Fruit fly (Drosophila melanogaster): Measurements from ENCODE around the gene snu.

DNA sequence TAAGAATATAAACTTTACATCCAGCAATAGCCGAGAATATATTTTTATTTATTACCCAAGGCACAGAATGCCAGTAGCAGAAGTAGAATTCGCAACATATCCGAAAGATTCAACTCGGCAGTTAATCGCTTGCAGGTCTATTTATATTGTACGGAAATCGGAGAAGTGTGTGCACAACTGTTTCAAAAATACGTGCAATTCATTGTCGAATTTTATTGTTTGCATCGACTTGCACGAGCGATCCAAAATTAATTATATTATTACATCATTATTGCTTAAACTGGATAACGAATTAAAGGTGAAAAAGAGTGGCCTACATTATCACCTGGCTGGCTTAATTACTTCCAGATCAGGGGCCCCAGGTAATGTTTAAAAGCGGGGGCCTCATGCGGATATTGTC is 32.0 kb upstream of the snu start, which contains the start of gene CG14062:
- TF ChIP-seq CG8478 (optimal IDR thresholded peaks at IDR 0.05) (no peak), Dll (optimal IDR thresholded peaks at IDR 0.05) (no peak), usp (GFP tag; optimal IDR thresholded peaks at IDR 0.05) (no peak)
